Worm (Caenorhabditis elegans) whole organism, early embryonic: ENCODE data around the gene E02A10.3.

Experiments
- F13C5.2 ChIP-seq: sonication (generic microtip); optimal IDR thresholded peaks from 2 replicates; lab custom pipeline; 2017; ENCODE audit warnings: mild to moderate bottlenecking, missing genetic modification characterization, inconsistent platforms, missing compliant biosample characterization
- ama-1 ChIP-seq: fragments of 150-350 bp; optimal IDR thresholded peaks from 2 replicates; lab custom pipeline; 2014
- tra-4 ChIP-seq: sonication (generic microtip); optimal IDR thresholded peaks from 2 replicates; lab custom pipeline; 2017; ENCODE audit warnings: missing genetic modification characterization, missing compliant biosample characterization

DNA sequence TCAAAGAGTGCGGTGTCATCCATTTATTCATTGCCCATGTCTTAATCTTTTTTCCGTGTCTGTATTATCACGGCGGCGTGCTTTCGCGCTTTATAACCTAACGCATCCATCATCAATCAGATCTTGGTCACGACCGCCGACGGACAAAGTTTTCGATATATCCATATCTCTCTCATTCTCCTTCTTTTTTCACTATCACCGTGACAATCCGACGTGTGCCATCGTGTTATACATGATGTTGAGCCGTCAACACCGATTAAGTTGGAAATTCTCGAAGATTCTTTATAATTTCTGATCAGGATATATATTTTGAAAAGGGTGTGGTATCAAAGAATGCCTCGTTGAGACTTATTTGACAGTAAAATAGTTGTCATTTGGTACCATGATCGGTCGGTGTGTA is 22.5 kb upstream of the E02A10.3 start:
- TF ChIP-seq F13C5.2 (tag; lab: Kevin White, UChicago), result no peak
- TF ChIP-seq ama-1 (lab: Kevin White, UChicago), result no peak
- TF ChIP-seq tra-4 (tag; lab: Kevin White, UChicago), result no peak
